Fruit fly (Drosophila melanogaster) whole organism, embryonic: ENCODE results near the gene COX7AL2.

Experiments used
- Asciz ChIP-seq: fragments of 200-800 bp; sonication (Bioruptor generic); optimal IDR thresholded peaks from 2 replicates; lab custom pipeline; 2017; ENCODE audit warnings: missing biosample characterization, mild to moderate bottlenecking, missing genetic modification characterization, missing genetic modification reagents
- Bteb2 ChIP-seq: fragments of 200-800 bp; sonication (Bioruptor generic); optimal IDR thresholded peaks from 2 replicates; lab custom pipeline; 2016; ENCODE audit warnings: missing biosample characterization, missing genetic modification characterization
- CG10321 ChIP-seq: fragments of 200-800 bp; sonication (Bioruptor generic); IDR thresholded peaks from 2 replicates; pipeline ENCODE4 v1.3.6; 2022; ENCODE audit warnings: missing biosample characterization, missing genetic modification characterization
- CG14441 ChIP-seq: fragments of 200-800 bp; sonication (Bioruptor generic); IDR thresholded peaks from 2 replicates; pipeline ENCODE4 v1.3.6; 2022; ENCODE audit warnings: missing biosample characterization, missing genetic modification characterization
- CG14710 ChIP-seq: fragments of 200-800 bp; sonication (Bioruptor generic); optimal IDR thresholded peaks from 3 replicates; lab custom pipeline; 2019; ENCODE audit warnings: missing biosample characterization, mild to moderate bottlenecking, missing genetic modification characterization, moderate library complexity
- CG14860 ChIP-seq: fragments of 200-800 bp; sonication (Bioruptor generic); IDR thresholded peaks from 3 replicates; pipeline ENCODE4 v1.3.6; 2022; ENCODE audit warnings: missing biosample characterization, missing genetic modification characterization; ENCODE audit not compliant: partially characterized antibody
- CG2120 ChIP-seq: fragments of 200-800 bp; sonication (Bioruptor generic); optimal IDR thresholded peaks from 3 replicates; lab custom pipeline; 2016; ENCODE audit warnings: missing biosample characterization, missing genetic modification characterization
- CG32532 ChIP-seq: fragments of 200-800 bp; sonication (Bioruptor generic); IDR thresholded peaks from 2 replicates; pipeline ENCODE4 v1.3.6; 2022; ENCODE audit warnings: missing biosample characterization, missing genetic modification characterization
- CG3281 ChIP-seq: fragments of 200-800 bp; sonication (Bioruptor generic); optimal IDR thresholded peaks from 3 replicates; lab custom pipeline; 2017; ENCODE audit warnings: missing biosample characterization, mild to moderate bottlenecking, missing genetic modification characterization
- CG5245 ChIP-seq: fragments of 200-800 bp; sonication (Bioruptor generic); optimal IDR thresholded peaks from 3 replicates; lab custom pipeline; 2016; ENCODE audit warnings: missing biosample characterization, missing genetic modification characterization
- CG6272 ChIP-seq: fragments of 200-800 bp; sonication (Bioruptor generic); IDR thresholded peaks from 2 replicates; pipeline ENCODE4 v1.3.6; 2022; ENCODE audit warnings: missing biosample characterization, missing genetic modification characterization
- CG6854 ChIP-seq: fragments of 200-800 bp; sonication (Bioruptor generic); optimal IDR thresholded peaks from 3 replicates; lab custom pipeline; 2017; ENCODE audit warnings: missing biosample characterization, mild to moderate bottlenecking, missing genetic modification characterization
- CG8765 ChIP-seq: fragments of 200-800 bp; sonication (Bioruptor generic); IDR thresholded peaks from 2 replicates; pipeline ENCODE4 v1.3.6; 2022; ENCODE audit warnings: missing biosample characterization, missing genetic modification characterization
- CG9609 ChIP-seq: fragments of 200-800 bp; sonication (Bioruptor generic); optimal IDR thresholded peaks from 3 replicates; lab custom pipeline; 2016; ENCODE audit warnings: missing biosample characterization, missing genetic modification characterization
- D19A ChIP-seq: fragments of 200-800 bp; optimal IDR thresholded peaks from 3 replicates; lab custom pipeline; 2019; ENCODE audit warnings: missing biosample characterization, mild to moderate bottlenecking, missing genetic modification characterization, moderate library complexity
- Deaf1 ChIP-seq: fragments of 200-800 bp; optimal IDR thresholded peaks from 3 replicates; lab custom pipeline; 2019; ENCODE audit warnings: missing biosample characterization, mild to moderate bottlenecking, missing genetic modification characterization, moderate library complexity
- Dek ChIP-seq: fragments of 200-800 bp; sonication (Bioruptor generic); optimal IDR thresholded peaks from 3 replicates; lab custom pipeline; 2019; ENCODE audit warnings: missing biosample characterization, mild to moderate bottlenecking, missing genetic modification characterization, moderate library complexity
- Fer2 ChIP-seq: fragments of 200-800 bp; sonication (Bioruptor generic); optimal IDR thresholded peaks from 2 replicates; lab custom pipeline; 2018; ENCODE audit warnings: missing biosample characterization, mild to moderate bottlenecking, missing genetic modification characterization, moderate library complexity
- Gug ChIP-seq: fragments of 200-800 bp; sonication (Bioruptor generic); IDR thresholded peaks from 4 replicates; pipeline ENCODE4 v1.3.6; 2022; ENCODE audit warnings: missing biosample characterization, missing genetic modification characterization
- Hand ChIP-seq: fragments of 200-800 bp; sonication (Bioruptor generic); optimal IDR thresholded peaks from 2 replicates; lab custom pipeline; 2017; ENCODE audit warnings: mild to moderate bottlenecking, missing biosample characterization, missing genetic modification reagents, missing genetic modification characterization
- Hsf ChIP-seq: fragments of 200-800 bp; sonication (Bioruptor generic); optimal IDR thresholded peaks from 3 replicates; lab custom pipeline; 2016; ENCODE audit warnings: missing biosample characterization, missing genetic modification characterization
- Jarid2 ChIP-seq: fragments of 200-800 bp; sonication (Bioruptor generic); optimal IDR thresholded peaks from 3 replicates; lab custom pipeline; 2017; ENCODE audit warnings: mild to moderate bottlenecking, missing biosample characterization, missing genetic modification reagents, missing genetic modification characterization
- Lhr ChIP-seq: fragments of 200-800 bp; sonication (Bioruptor generic); optimal IDR thresholded peaks from 3 replicates; lab custom pipeline; 2017; ENCODE audit warnings: mild to moderate bottlenecking, missing biosample characterization, missing genetic modification reagents, missing genetic modification characterization
- PHDP ChIP-seq: fragments of 200-800 bp; sonication (Bioruptor generic); optimal IDR thresholded peaks from 3 replicates; lab custom pipeline; 2018; ENCODE audit warnings: missing biosample characterization, mild to moderate bottlenecking, missing genetic modification characterization, moderate library complexity
- Spps ChIP-seq: fragments of 200-800 bp; sonication (Bioruptor generic); optimal IDR thresholded peaks from 2 replicates; lab custom pipeline; 2018; ENCODE audit warnings: missing biosample characterization, mild to moderate bottlenecking, missing genetic modification characterization
- Stat92E ChIP-seq, 3 experiments: fragments of >200 bp in 2 of 3; fragments of 200-800 bp in 1 of 3; sonication (Bioruptor generic) in 1 of 3; optimal IDR thresholded peaks; 2 replicates each; lab custom pipeline; 2017 to 2019; ENCODE audit warnings: missing biosample characterization in 3 of 3, missing genetic modification characterization in 3 of 3, mild to moderate bottlenecking in 1 of 3, moderate library complexity in 1 of 3
- Taf1 ChIP-seq: fragments of 200-800 bp; sonication (Bioruptor generic); IDR thresholded peaks from 2 replicates; pipeline ENCODE4 v1.3.6; 2022; ENCODE audit warnings: missing biosample characterization, missing genetic modification characterization
- bsh ChIP-seq, 2 experiments: fragments of 200-800 bp; sonication (Bioruptor generic); optimal IDR thresholded peaks; 2 replicates each; lab custom pipeline; 2017 to 2018; ENCODE audit warnings: mild to moderate bottlenecking in 2 of 2, missing biosample characterization in 2 of 2, missing genetic modification characterization in 2 of 2, moderate library complexity in 1 of 2
- btn ChIP-seq: fragments of 200-800 bp; sonication (Bioruptor generic); optimal IDR thresholded peaks from 2 replicates; lab custom pipeline; 2016; ENCODE audit warnings: missing biosample characterization, missing genetic modification characterization
- cas ChIP-seq: fragments of 200-800 bp; sonication (Bioruptor generic); IDR thresholded peaks from 2 replicates; pipeline ENCODE4 v1.3.6; 2022; ENCODE audit warnings: missing biosample characterization, missing genetic modification characterization
- chn ChIP-seq: fragments of 200-800 bp; sonication (Bioruptor generic); optimal IDR thresholded peaks from 2 replicates; lab custom pipeline; 2016; ENCODE audit warnings: missing biosample characterization, missing genetic modification characterization
- disco-r ChIP-seq: fragments of 200-800 bp; sonication (Bioruptor generic); optimal IDR thresholded peaks from 2 replicates; lab custom pipeline; 2016; ENCODE audit warnings: missing biosample characterization, missing genetic modification characterization
- dmrt11E ChIP-seq: fragments of 200-800 bp; sonication (Bioruptor generic); optimal IDR thresholded peaks from 3 replicates; lab custom pipeline; 2018; ENCODE audit warnings: missing biosample characterization, mild to moderate bottlenecking, missing genetic modification characterization, moderate library complexity
- emc ChIP-seq: fragments of 200-800 bp; sonication (Bioruptor generic); optimal IDR thresholded peaks from 2 replicates; lab custom pipeline; 2016; ENCODE audit warnings: missing biosample characterization, missing genetic modification characterization
- esg ChIP-seq: fragments of 200-800 bp; sonication (Bioruptor generic); conservative IDR thresholded peaks from 2 replicates; pipeline ENCODE4 v1.3.6; 2022; ENCODE audit warnings: missing biosample characterization, missing genetic modification characterization
- exex ChIP-seq: fragments of 200-800 bp; sonication (Bioruptor generic); optimal IDR thresholded peaks from 4 replicates; lab custom pipeline; 2018; ENCODE audit warnings: missing biosample characterization, mild to moderate bottlenecking, missing genetic modification characterization, moderate library complexity
- fu2 ChIP-seq: fragments of 200-800 bp; sonication (Bioruptor generic); optimal IDR thresholded peaks from 2 replicates; lab custom pipeline; 2016; ENCODE audit warnings: missing biosample characterization, missing genetic modification characterization
- ham ChIP-seq: fragments of 200-800 bp; sonication (Bioruptor generic); IDR thresholded peaks from 2 replicates; pipeline ENCODE4 v1.3.6; 2022; ENCODE audit warnings: missing biosample characterization, missing genetic modification characterization
- maf-S ChIP-seq: fragments of 200-800 bp; sonication (Bioruptor generic); optimal IDR thresholded peaks from 2 replicates; lab custom pipeline; 2016; ENCODE audit warnings: missing biosample characterization, missing genetic modification characterization
- nau ChIP-seq: fragments of 200-800 bp; sonication (Bioruptor generic); optimal IDR thresholded peaks from 3 replicates; lab custom pipeline; 2017; ENCODE audit warnings: missing biosample characterization, mild to moderate bottlenecking, missing genetic modification characterization, missing genetic modification reagents
- psq ChIP-seq: fragments of 200-800 bp; sonication (Bioruptor generic); optimal IDR thresholded peaks from 2 replicates; lab custom pipeline; 2017; ENCODE audit warnings: missing biosample characterization, missing genetic modification characterization
- pzg ChIP-seq: fragments of 200-800 bp; sonication (Bioruptor generic); optimal IDR thresholded peaks from 3 replicates; lab custom pipeline; 2018; ENCODE audit warnings: missing biosample characterization, mild to moderate bottlenecking, missing genetic modification characterization, moderate library complexity
- slbo ChIP-seq: fragments of 200-800 bp; sonication (Bioruptor generic); IDR thresholded peaks from 2 replicates; pipeline ENCODE4 v1.3.6; 2022; ENCODE audit warnings: missing biosample characterization, missing genetic modification characterization
- sqz ChIP-seq: fragments of 200-800 bp; sonication (Bioruptor generic); optimal IDR thresholded peaks from 3 replicates; lab custom pipeline; 2018; ENCODE audit warnings: missing biosample characterization, mild to moderate bottlenecking, missing genetic modification characterization
- stc ChIP-seq: fragments of 200-800 bp; sonication (Bioruptor generic); IDR thresholded peaks from 2 replicates; pipeline ENCODE4 v1.3.6; 2022; ENCODE audit warnings: missing biosample characterization, missing genetic modification characterization
- tll ChIP-seq, 2 experiments: fragments of 200-800 bp in 1 of 2; fragments of >200 bp in 1 of 2; sonication (Bioruptor generic) in 1 of 2; optimal IDR thresholded peaks; 2 replicates each; lab custom pipeline; 2017 to 2019; ENCODE audit warnings: missing biosample characterization in 2 of 2, missing genetic modification characterization in 2 of 2, mild to moderate bottlenecking in 1 of 2, moderate library complexity in 1 of 2
- tup ChIP-seq: fragments of 200-800 bp; sonication (Bioruptor generic); optimal IDR thresholded peaks from 2 replicates; lab custom pipeline; 2016; ENCODE audit warnings: missing biosample characterization, mild to moderate bottlenecking, missing genetic modification characterization, moderate library complexity
- twi ChIP-seq: fragments of 200-800 bp; optimal IDR thresholded peaks from 2 replicates; lab custom pipeline; 2019; ENCODE audit warnings: missing biosample characterization, mild to moderate bottlenecking, missing genetic modification characterization, moderate library complexity
- zen2 ChIP-seq: fragments of 200-800 bp; sonication (Bioruptor generic); IDR thresholded peaks from 3 replicates; pipeline ENCODE4 v1.3.6; 2022; ENCODE audit warnings: missing biosample characterization, missing genetic modification characterization; ENCODE audit not compliant: partially characterized antibody

COX7AL2 gene

dm6 chr2L:2177312-2177968 is 20.3 kb downstream of the COX7AL2 start (continued):
- no peak for TF ChIP-seq pzg (GFP tag; lab: Kevin White, UChicago)
- TF ChIP-seq Hsf (GFP tag; lab: Kevin White, UChicago): peak; percentile 59
- no peak for TF ChIP-seq zen2 (GFP tag; lab: Robert Waterston, UW)
- TF ChIP-seq Fer2 (tag; lab: Kevin White, UChicago): no peak
- TF ChIP-seq CG9609: peak; percentile 28
- no peak for TF ChIP-seq CG8765 (GFP tag; lab: Robert Waterston, UW)
- no peak for TF ChIP-seq tup (GFP tag; lab: Kevin White, UChicago)
- TF ChIP-seq psq (GFP tag; lab: Kevin White, UChicago): no peak
- TF ChIP-seq Stat92E (GFP tag; optimal IDR thresholded peaks at IDR 0.05; lab: Kevin White, UChicago): peak in 1 of 3 experiments; percentile 46
- TF ChIP-seq CG14441 (GFP tag; lab: Robert Waterston, UW): peak; percentile 48
- TF ChIP-seq Taf1 (GFP tag; lab: Robert Waterston, UW): peak; percentile 45; the same call in 1 of the 2 replicates
- TF ChIP-seq esg (GFP tag; lab: Robert Waterston, UW): peak; percentile 23; the same call in 1 of the 2 replicates
- TF ChIP-seq slbo: peak; percentile 72
- TF ChIP-seq maf-S: no peak
- TF ChIP-seq Deaf1: no peak
- no peak for TF ChIP-seq CG6272 (GFP tag; lab: Robert Waterston, UW)
- peak; percentile 61 for TF ChIP-seq CG32532
- no peak for TF ChIP-seq twi
- TF ChIP-seq fu2 (GFP tag; lab: Kevin White, UChicago): no peak
- no peak for TF ChIP-seq cas (GFP tag; lab: Robert Waterston, UW)
- TF ChIP-seq Jarid2 (GFP tag; lab: Kevin White, UChicago): no peak
- no peak for TF ChIP-seq sqz (GFP tag; lab: Kevin White, UChicago)
- TF ChIP-seq CG5245 (GFP tag; lab: Kevin White, UChicago): no peak
- TF ChIP-seq emc: no peak
- peak; percentile 26 for TF ChIP-seq dmrt11E (tag; lab: Kevin White, UChicago)
- no peak for TF ChIP-seq CG10321
- TF ChIP-seq CG14860 (GFP tag; lab: Robert Waterston, UW): no peak
- no peak for TF ChIP-seq CG6854
- no peak for TF ChIP-seq ham (GFP tag; lab: Robert Waterston, UW)
- TF ChIP-seq Hand: no peak
- TF ChIP-seq Bteb2 (GFP tag; lab: Kevin White, UChicago): no peak
- TF ChIP-seq CG2120: peak; percentile 75
- TF ChIP-seq Dek (tag; lab: Kevin White, UChicago): peak; percentile 35
- no peak for TF ChIP-seq tll (GFP tag; optimal IDR thresholded peaks at IDR 0.05; lab: Kevin White, UChicago)
- peak in 1 of 2 experiments; percentile 46 for TF ChIP-seq bsh (GFP tag; optimal IDR thresholded peaks at IDR 0.05; lab: Kevin White, UChicago)
- peak; percentile 50 for TF ChIP-seq PHDP (tag; lab: Kevin White, UChicago)
- no peak for TF ChIP-seq Lhr (GFP tag; lab: Kevin White, UChicago)
- TF ChIP-seq nau: peak; percentile 38
- peak; percentile 49 for TF ChIP-seq CG3281 (GFP tag; lab: Kevin White, UChicago)
- TF ChIP-seq chn: no peak
- TF ChIP-seq D19A: peak; percentile 39
- no peak for TF ChIP-seq exex (tag; lab: Kevin White, UChicago)
- no peak for TF ChIP-seq Asciz (GFP tag; lab: Kevin White, UChicago)
- TF ChIP-seq CG14710: no peak
- TF ChIP-seq btn (GFP tag; lab: Kevin White, UChicago): no peak
- 0 out of 4 replicates have a peak, but pooled peaks have one; percentile 4 for TF ChIP-seq Gug (GFP tag; lab: Robert Waterston, UW)
- TF ChIP-seq stc (GFP tag; lab: Robert Waterston, UW): no peak
- TF ChIP-seq disco-r: peak; percentile 11
- no peak for TF ChIP-seq Spps
